Worm (Caenorhabditis elegans) whole organism, late embryonic: Measurements from ENCODE around the gene gst-7.

Experiments
- ama-1 ChIP-seq: fragments of 150-350 bp; optimal IDR thresholded peaks from 2 replicates; lab custom pipeline; 2014
- dve-1 ChIP-seq: sonication (generic microtip); optimal IDR thresholded peaks from 2 replicates; lab custom pipeline; 2017; ENCODE audit warnings: antibody characterized with exemption, mild to moderate bottlenecking, missing genetic modification characterization, missing compliant biosample characterization
- fkh-10 ChIP-seq: fragments of 150-350 bp; optimal IDR thresholded peaks from 2 replicates; lab custom pipeline; 2014; ENCODE audit warnings: missing biosample characterization, missing genetic modification reagents, missing genetic modification characterization
- lin-11 ChIP-seq: fragments of 200-800 bp; sonication (Bioruptor generic); optimal IDR thresholded peaks from 2 replicates; lab custom pipeline; 2018; ENCODE audit warnings: mild to moderate bottlenecking, missing genetic modification characterization, missing compliant biosample characterization
- mec-3 ChIP-seq: sonication (generic microtip); optimal IDR thresholded peaks from 2 replicates; lab custom pipeline; 2016; ENCODE audit warnings: borderline replicate concordance, missing genetic modification characterization, missing compliant biosample characterization
- odd-2 ChIP-seq: sonication (generic microtip); optimal IDR thresholded peaks from 2 replicates; lab custom pipeline; 2017; ENCODE audit warnings: antibody characterized with exemption, mild to moderate bottlenecking, missing genetic modification characterization, missing compliant biosample characterization
- pha-4 ChIP-seq: fragments of 150-350 bp; optimal IDR thresholded peaks from 2 replicates; lab custom pipeline; 2018; ENCODE audit warnings: missing biosample characterization, missing genetic modification reagents, missing genetic modification characterization
- tbx-7 ChIP-seq: sonication (generic microtip); optimal IDR thresholded peaks from 2 replicates; lab custom pipeline; 2016; ENCODE audit warnings: missing genotype, missing genetic modification characterization, missing compliant biosample characterization

DNA sequence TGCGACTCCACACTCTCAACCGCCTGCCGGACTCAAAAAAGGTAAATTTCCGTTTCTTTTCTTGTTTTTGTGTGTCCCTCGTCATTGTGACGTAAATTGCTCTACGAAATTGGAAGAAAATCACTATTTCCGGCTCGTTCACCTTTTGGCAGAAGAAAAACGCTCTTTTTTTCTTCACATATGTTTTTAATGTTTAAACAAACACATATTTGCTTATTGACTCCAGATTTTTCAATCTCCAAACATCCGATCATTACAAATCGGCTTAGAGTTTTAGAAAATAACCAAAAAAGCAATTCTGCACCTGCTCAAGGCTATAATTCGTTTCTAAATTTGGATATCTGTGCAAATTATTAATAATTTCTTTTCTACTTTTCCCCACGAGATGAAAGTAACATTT is 24.0 kb downstream of the gst-7 start:
- TF ChIP-seq lin-11 (tag; lab: Kevin White, UChicago) (no peak), odd-2 (tag; lab: Kevin White, UChicago) (no peak), dve-1 (tag; lab: Kevin White, UChicago) (no peak), tbx-7 (no peak), ama-1 (lab: Kevin White, UChicago) (no peak), fkh-10 (GFP tag; lab: Kevin White, UChicago) (no peak), mec-3 (no peak), pha-4 (tag; lab: Kevin White, UChicago) (no peak)
